Worm (Caenorhabditis elegans) whole organism, L3 larva: ENCODE results near the gene srj-55.

Experiments used
- R02D3.7 ChIP-seq: fragments of 150-350 bp; optimal IDR thresholded peaks from 2 replicates; lab custom pipeline; 2014; ENCODE audit warnings: missing biosample characterization, missing genetic modification characterization
- ZK546.5 ChIP-seq: sonication (generic microtip); optimal IDR thresholded peaks from 2 replicates; lab custom pipeline; 2017; ENCODE audit warnings: missing biosample characterization, missing genetic modification characterization
- aly-2 ChIP-seq: fragments of 150-350 bp; optimal IDR thresholded peaks from 2 replicates; lab custom pipeline; 2014; ENCODE audit warnings: missing biosample characterization, missing genetic modification characterization
- ama-1 ChIP-seq: fragments of 150-350 bp; optimal IDR thresholded peaks from 2 replicates; lab custom pipeline; 2018
- ceh-16 ChIP-seq: sonication (generic microtip); optimal IDR thresholded peaks from 2 replicates; lab custom pipeline; 2017; ENCODE audit warnings: missing biosample characterization, missing genetic modification characterization
- ceh-28 ChIP-seq: fragments of 150-350 bp; optimal IDR thresholded peaks from 2 replicates; lab custom pipeline; 2014; ENCODE audit warnings: missing biosample characterization, missing genetic modification reagents, missing genetic modification characterization
- ceh-82 ChIP-seq: fragments of 150-350 bp; optimal IDR thresholded peaks from 2 replicates; lab custom pipeline; 2014; ENCODE audit warnings: missing biosample characterization, missing genetic modification characterization
- ceh-9 ChIP-seq: sonication (generic microtip); optimal IDR thresholded peaks from 2 replicates; lab custom pipeline; 2018; ENCODE audit warnings: missing biosample characterization, missing genetic modification characterization
- daf-12 ChIP-seq: fragments of 150-350 bp; optimal IDR thresholded peaks from 2 replicates; lab custom pipeline; 2014; ENCODE audit warnings: missing biosample characterization, missing genetic modification reagents, missing genetic modification characterization
- elt-1 ChIP-seq: fragments of 150-350 bp; optimal IDR thresholded peaks from 2 replicates; lab custom pipeline; 2014; ENCODE audit warnings: missing biosample characterization, missing genetic modification characterization
- elt-2 ChIP-seq: sonication (generic microtip); optimal IDR thresholded peaks from 2 replicates; lab custom pipeline; 2016; ENCODE audit warnings: missing genetic modification reagents, mild to moderate bottlenecking, missing genetic modification characterization, missing compliant biosample characterization
- eor-1 ChIP-seq, 2 experiments: fragments of 150-350 bp; optimal IDR thresholded peaks; 2 replicates each; lab custom pipeline; 2014 to 2018; ENCODE audit warnings: missing biosample characterization in 2 of 2, missing genetic modification characterization in 2 of 2
- fkh-10 ChIP-seq: sonication (generic microtip); optimal IDR thresholded peaks from 2 replicates; lab custom pipeline; 2017; ENCODE audit warnings: missing biosample characterization, missing genetic modification reagents, missing genetic modification characterization
- fkh-2 ChIP-seq: fragments of 150-350 bp; optimal IDR thresholded peaks from 2 replicates; lab custom pipeline; 2014; ENCODE audit warnings: missing biosample characterization, missing genetic modification reagents, missing genetic modification characterization
- fos-1 ChIP-seq: fragments of 150-350 bp; optimal IDR thresholded peaks from 2 replicates; lab custom pipeline; 2014; ENCODE audit warnings: missing biosample characterization, missing genetic modification characterization
- hmg-11 ChIP-seq: sonication (generic microtip); optimal IDR thresholded peaks from 2 replicates; lab custom pipeline; 2016; ENCODE audit warnings: missing genetic modification characterization, missing compliant biosample characterization
- lin-15B ChIP-seq: fragments of 150-350 bp; optimal IDR thresholded peaks from 2 replicates; lab custom pipeline; 2014; ENCODE audit warnings: missing biosample characterization, missing genetic modification characterization
- lin-39 ChIP-seq: fragments of 150-350 bp; optimal IDR thresholded peaks from 2 replicates; lab custom pipeline; 2018; ENCODE audit warnings: missing biosample characterization, missing genetic modification reagents, missing genetic modification characterization
- lsy-12 ChIP-seq: sonication (generic microtip); optimal IDR thresholded peaks from 2 replicates; lab custom pipeline; 2016; ENCODE audit warnings: mild to moderate bottlenecking, missing genetic modification characterization, missing compliant biosample characterization
- mdl-1 ChIP-seq: fragments of 150-350 bp; optimal IDR thresholded peaks from 2 replicates; lab custom pipeline; 2014; ENCODE audit warnings: missing biosample characterization, missing genetic modification characterization
- mml-1 ChIP-seq: fragments of 150-350 bp; sonication (generic microtip); optimal IDR thresholded peaks from 3 replicates; lab custom pipeline; 2014; ENCODE audit warnings: missing biosample characterization, missing genetic modification characterization
- nfya-1 ChIP-seq: sonication (generic microtip); optimal IDR thresholded peaks from 2 replicates; lab custom pipeline; 2017; ENCODE audit warnings: missing genetic modification characterization, mild to moderate bottlenecking, missing compliant biosample characterization, antibody characterized with exemption, moderate library complexity; ENCODE audit not compliant: insufficient read depth
- nhr-12 ChIP-seq: fragments of 150-350 bp; optimal IDR thresholded peaks from 2 replicates; lab custom pipeline; 2014; ENCODE audit warnings: missing biosample characterization, missing genetic modification characterization
- nhr-23 ChIP-seq: fragments of 150-350 bp; optimal IDR thresholded peaks from 2 replicates; lab custom pipeline; 2014; ENCODE audit warnings: missing biosample characterization, missing genetic modification reagents, missing genetic modification characterization
- nhr-25 ChIP-seq: sonication (generic microtip); optimal IDR thresholded peaks from 2 replicates; lab custom pipeline; 2017; ENCODE audit warnings: missing biosample characterization, missing genetic modification characterization
- nhr-67 ChIP-seq: fragments of 150-350 bp; optimal IDR thresholded peaks from 2 replicates; lab custom pipeline; 2014; ENCODE audit warnings: missing biosample characterization, missing genetic modification characterization
- nhr-76 ChIP-seq: fragments of 150-350 bp; sonication (generic microtip); optimal IDR thresholded peaks from 5 replicates; lab custom pipeline; 2014; ENCODE audit warnings: missing biosample characterization, missing genetic modification characterization
- pha-4 ChIP-seq: fragments of 150-350 bp; optimal IDR thresholded peaks from 2 replicates; lab custom pipeline; 2014; ENCODE audit warnings: missing biosample characterization, missing genetic modification reagents, missing genetic modification characterization
- pqm-1 ChIP-seq: fragments of 150-350 bp; optimal IDR thresholded peaks from 2 replicates; lab custom pipeline; 2017; ENCODE audit warnings: missing biosample characterization, missing genetic modification characterization, inconsistent platforms
- sea-2 ChIP-seq: fragments of 150-350 bp; sonication (generic microtip); optimal IDR thresholded peaks from 4 replicates; lab custom pipeline; 2014; ENCODE audit warnings: missing biosample characterization, missing genetic modification reagents, missing genetic modification characterization
- skn-1 ChIP-seq: fragments of 150-350 bp; optimal IDR thresholded peaks from 2 replicates; lab custom pipeline; 2014; ENCODE audit warnings: missing biosample characterization, missing genetic modification characterization
- snpc-4 ChIP-seq: fragments of 150-350 bp; optimal IDR thresholded peaks from 2 replicates; lab custom pipeline; 2014; ENCODE audit warnings: missing biosample characterization, missing genetic modification characterization
- tbx-2 ChIP-seq: sonication (generic microtip); optimal IDR thresholded peaks from 2 replicates; lab custom pipeline; 2016; ENCODE audit warnings: mild to moderate bottlenecking, missing genetic modification characterization, missing compliant biosample characterization
- unc-62 ChIP-seq: fragments of 150-350 bp; sonication (generic microtip); optimal IDR thresholded peaks from 4 replicates; lab custom pipeline; 2014; ENCODE audit warnings: missing biosample characterization, missing genetic modification reagents, missing genetic modification characterization
- ztf-11 ChIP-seq: fragments of 150-350 bp; optimal IDR thresholded peaks from 2 replicates; lab custom pipeline; 2014; ENCODE audit warnings: missing biosample characterization, missing genetic modification characterization
- ztf-4 ChIP-seq: fragments of 150-350 bp; optimal IDR thresholded peaks from 2 replicates; lab custom pipeline; 2014; ENCODE audit warnings: missing biosample characterization, missing genetic modification characterization

srj-55 gene

DNA sequence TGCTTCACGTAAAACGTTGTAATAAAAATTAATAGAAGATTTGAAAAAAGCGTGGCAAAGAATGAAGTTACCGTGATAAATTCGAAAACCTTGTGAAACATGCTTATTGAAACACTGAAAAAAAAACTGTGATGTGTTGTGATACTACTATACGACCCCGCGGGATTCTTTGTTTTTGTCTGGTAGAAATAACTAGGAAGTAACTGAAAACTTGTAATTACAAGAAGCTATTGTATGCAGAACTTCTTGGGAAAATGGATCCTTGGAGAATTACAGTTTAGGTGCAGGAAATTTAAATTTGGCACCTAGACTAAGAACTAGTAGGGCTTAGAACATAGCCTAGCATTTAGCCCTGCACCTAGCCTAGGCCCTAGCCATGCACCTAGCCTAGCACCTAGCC is 22.1 kb upstream of the srj-55 start, which contains the start of gene str-39:
str-39 (minus strand) TSS at position 101 of the 400 bp plus-strand sequence.
- no peak for TF ChIP-seq lsy-12
- no peak for TF ChIP-seq pqm-1 (tag; lab: Kevin White, UChicago)
- TF ChIP-seq nhr-67, result no peak
- TF ChIP-seq, all 47 proteins: peak for 0

- TF ChIP-seq elt-2 (peak; percentile 8), pha-4 (no peak), lin-15B (tag; lab: Kevin White, UChicago) (no peak)
These were observed 19.8 kb upstream of the srj-55 start, which contains the start of gene F37B4.10 for ce11 chrV:2877509-2877908. Gene F37B4.10, minus strand, starts transcription at chrV:2877609.

DNA sequence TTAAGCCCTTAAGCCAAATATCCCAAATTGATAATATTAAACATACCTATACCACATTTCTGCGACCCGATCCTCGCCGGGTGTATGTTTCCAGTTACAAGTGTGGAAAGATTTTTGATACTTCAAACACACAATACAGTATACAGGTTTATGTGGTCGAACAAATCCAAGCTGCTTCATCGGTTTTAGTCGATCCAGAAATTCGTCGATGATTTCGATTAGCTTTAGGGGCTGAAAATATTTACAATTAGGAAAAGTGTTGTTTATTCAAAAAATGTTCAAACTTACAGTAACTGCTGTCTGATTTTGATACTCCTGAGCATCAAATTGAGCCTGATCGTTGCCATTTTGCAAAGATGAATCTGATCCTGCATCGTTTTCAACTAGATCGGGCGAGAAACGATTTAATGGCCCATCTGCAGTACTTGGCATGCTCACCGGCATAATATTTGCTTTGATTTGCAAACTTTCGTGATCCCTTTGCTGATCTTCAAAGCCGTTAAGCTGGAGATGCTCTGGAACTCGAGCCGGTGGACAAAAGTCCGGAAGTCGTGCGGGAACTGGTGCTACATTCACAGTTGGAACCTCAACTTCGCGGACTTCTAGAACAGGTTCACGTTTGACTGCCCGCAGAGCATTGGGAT is 18.6 kb upstream of the srj-55 start:
- no peak for TF ChIP-seq ama-1 (lab: Kevin White, UChicago)
- TF ChIP-seq elt-2, result no peak
- TF ChIP-seq skn-1, result no peak
- TF ChIP-seq mml-1 (tag; lab: Kevin White, UChicago), result no peak
- TF ChIP-seq ZK546.5, result no peak
- TF ChIP-seq ceh-16 (tag; lab: Kevin White, UChicago), result no peak
- no peak for TF ChIP-seq hmg-11 (tag; lab: Kevin White, UChicago)
- TF ChIP-seq nhr-23, result no peak
- no peak for TF ChIP-seq nhr-25
- no peak for TF ChIP-seq lin-39 (tag; lab: Kevin White, UChicago)

- no peak for TF ChIP-seq daf-12 (tag; lab: Kevin White, UChicago)
- no peak for TF ChIP-seq ztf-11 (tag; lab: Kevin White, UChicago)
- peak; percentile 75 for TF ChIP-seq elt-2
- TF ChIP-seq eor-1 (tag; optimal IDR thresholded peaks at IDR 0.05; lab: Kevin White, UChicago), result no peak
- TF ChIP-seq fos-1, result no peak
- no peak for TF ChIP-seq ztf-4 (tag; lab: Kevin White, UChicago)
- peak; percentile 49 for TF ChIP-seq pqm-1 (tag; lab: Kevin White, UChicago)
- TF ChIP-seq, all 47 proteins: peak for 2
These were observed 17.7 kb upstream of the srj-55 start, which contains the start of gene folt-2 for ce11 chrV:2875422-2875821. Gene folt-2, minus strand, starts transcription at chrV:2875600.

ce11 chrV:2872947-2873346 is 15.2 kb upstream of the srj-55 start:
- no peak for TF ChIP-seq snpc-4
- TF ChIP-seq elt-1 (tag; lab: Kevin White, UChicago), result no peak
- no peak for TF ChIP-seq unc-62 (GFP tag; lab: Kevin White, UChicago)
- no peak for TF ChIP-seq ZK546.5
- no peak for TF ChIP-seq lin-15B (tag; lab: Kevin White, UChicago)
- TF ChIP-seq pqm-1 (tag; lab: Kevin White, UChicago), result no peak
- TF ChIP-seq fos-1, result no peak
- no peak for TF ChIP-seq aly-2 (tag; lab: Kevin White, UChicago)
- TF ChIP-seq nhr-67, result no peak
- no peak for TF ChIP-seq sea-2 (GFP tag; lab: Kevin White, UChicago)
- no peak for TF ChIP-seq ceh-82 (tag; lab: Kevin White, UChicago)
- TF ChIP-seq ceh-16 (tag; lab: Kevin White, UChicago), result no peak
- TF ChIP-seq tbx-2 (tag; lab: Kevin White, UChicago), result no peak
- no peak for TF ChIP-seq nhr-76 (tag; lab: Kevin White, UChicago)
- no peak for TF ChIP-seq mdl-1 (tag; lab: Kevin White, UChicago)
- TF ChIP-seq fkh-10 (GFP tag; lab: Kevin White, UChicago), result no peak
- no peak for TF ChIP-seq nfya-1
- TF ChIP-seq, all 47 proteins: peak for 0

ce11 chrV:2871754-2872504 is 14.2 kb upstream of the srj-55 start:
- TF ChIP-seq snpc-4, result no peak
- TF ChIP-seq elt-2, result no peak
- no peak for TF ChIP-seq nhr-12 (tag; lab: Kevin White, UChicago)
- no peak for TF ChIP-seq ama-1 (lab: Kevin White, UChicago)
- no peak for TF ChIP-seq R02D3.7 (tag; lab: Kevin White, UChicago)
- no peak for TF ChIP-seq ceh-9
- TF ChIP-seq ceh-28 (tag; lab: Kevin White, UChicago), result no peak
- TF ChIP-seq daf-12 (tag; lab: Kevin White, UChicago), result no peak
- no peak for TF ChIP-seq eor-1 (tag; optimal IDR thresholded peaks at IDR 0.05; lab: Kevin White, UChicago)
- TF ChIP-seq sea-2 (GFP tag; lab: Kevin White, UChicago), result no peak
- no peak for TF ChIP-seq nhr-76 (tag; lab: Kevin White, UChicago)
- TF ChIP-seq fkh-2 (tag; lab: Kevin White, UChicago), result no peak
- TF ChIP-seq skn-1, result no peak
